Fruit fly (Drosophila melanogaster) whole organism, embryonic: ENCODE results near the gene Rassf.

ENCODE experiments used
- Atf-2 ChIP-seq: fragments of 200-800 bp; sonication (Bioruptor generic); optimal IDR thresholded peaks from 2 replicates; lab custom pipeline; 2016; ENCODE audit warnings: missing biosample characterization, missing genetic modification characterization
- B-H1 ChIP-seq: fragments of 200-800 bp; sonication (Bioruptor generic); IDR thresholded peaks from 3 replicates; pipeline ENCODE4 v1.3.6; 2022; ENCODE audit warnings: missing biosample characterization, missing genetic modification characterization
- Blimp-1 ChIP-seq: fragments of 200-800 bp; sonication (Bioruptor generic); optimal IDR thresholded peaks from 3 replicates; lab custom pipeline; 2018; ENCODE audit warnings: missing biosample characterization, missing genetic modification characterization, mild to moderate bottlenecking, moderate library complexity, missing genetic modification reagents
- CG10543 ChIP-seq: fragments of 200-800 bp; sonication (Bioruptor generic); optimal IDR thresholded peaks from 3 replicates; lab custom pipeline; 2017; ENCODE audit warnings: missing biosample characterization, mild to moderate bottlenecking, missing genetic modification characterization, moderate library complexity
- CG11723 ChIP-seq: fragments of 200-800 bp; sonication (Bioruptor generic); optimal IDR thresholded peaks from 2 replicates; lab custom pipeline; 2017; ENCODE audit warnings: missing biosample characterization, mild to moderate bottlenecking, missing genetic modification characterization
- CG12155 ChIP-seq: fragments of 200-800 bp; sonication (Bioruptor generic); optimal IDR thresholded peaks from 3 replicates; lab custom pipeline; 2016; ENCODE audit warnings: missing biosample characterization, missing genetic modification characterization
- CG12236 ChIP-seq: fragments of 200-800 bp; sonication (Bioruptor generic); optimal IDR thresholded peaks from 2 replicates; lab custom pipeline; 2016; ENCODE audit warnings: missing biosample characterization, missing genetic modification characterization
- CG13624 ChIP-seq: fragments of 200-800 bp; sonication (Bioruptor generic); optimal IDR thresholded peaks from 2 replicates; lab custom pipeline; 2016; ENCODE audit warnings: missing biosample characterization, missing genetic modification characterization
- CG14710 ChIP-seq: fragments of 200-800 bp; sonication (Bioruptor generic); optimal IDR thresholded peaks from 3 replicates; lab custom pipeline; 2019; ENCODE audit warnings: missing biosample characterization, mild to moderate bottlenecking, missing genetic modification characterization, moderate library complexity
- CG17328 ChIP-seq: fragments of 200-800 bp; sonication (Bioruptor generic); IDR thresholded peaks from 2 replicates; pipeline ENCODE4 v1.3.6; 2022; ENCODE audit warnings: missing biosample characterization, missing genetic modification characterization
- CG17359 ChIP-seq: fragments of 200-800 bp; sonication (Bioruptor generic); optimal IDR thresholded peaks from 3 replicates; lab custom pipeline; 2018; ENCODE audit warnings: missing biosample characterization, mild to moderate bottlenecking, missing genetic modification characterization, moderate library complexity
- CG1832 ChIP-seq: fragments of 200-800 bp; sonication (Bioruptor generic); optimal IDR thresholded peaks from 2 replicates; lab custom pipeline; 2017; ENCODE audit warnings: missing biosample characterization, mild to moderate bottlenecking, missing genetic modification characterization, inconsistent platforms
- CG2120 ChIP-seq: fragments of 200-800 bp; sonication (Bioruptor generic); optimal IDR thresholded peaks from 3 replicates; lab custom pipeline; 2016; ENCODE audit warnings: missing biosample characterization, missing genetic modification characterization
- CG2202 ChIP-seq: fragments of 200-800 bp; sonication (Bioruptor generic); optimal IDR thresholded peaks from 2 replicates; lab custom pipeline; 2018; ENCODE audit warnings: missing biosample characterization, mild to moderate bottlenecking, missing genetic modification characterization
- CG30431 ChIP-seq: fragments of 200-800 bp; sonication (Bioruptor generic); optimal IDR thresholded peaks from 2 replicates; lab custom pipeline; 2017; ENCODE audit warnings: missing biosample characterization, missing genetic modification characterization
- CG31441 ChIP-seq: fragments of 200-800 bp; sonication (Bioruptor generic); IDR thresholded peaks from 2 replicates; pipeline ENCODE4 v1.3.6; 2022; ENCODE audit warnings: missing biosample characterization, missing genetic modification characterization
- CG32767 ChIP-seq: fragments of 200-800 bp; sonication (Bioruptor generic); IDR thresholded peaks from 2 replicates; pipeline ENCODE4 v1.3.6; 2022; ENCODE audit warnings: missing biosample characterization, missing genetic modification characterization
- CG5180 ChIP-seq: fragments of 200-800 bp; sonication (Bioruptor generic); optimal IDR thresholded peaks from 3 replicates; lab custom pipeline; 2017; ENCODE audit warnings: missing biosample characterization, missing genetic modification characterization, mild to moderate bottlenecking, moderate library complexity, missing genetic modification reagents
- CG6272 ChIP-seq: fragments of 200-800 bp; sonication (Bioruptor generic); IDR thresholded peaks from 2 replicates; pipeline ENCODE4 v1.3.6; 2022; ENCODE audit warnings: missing biosample characterization, missing genetic modification characterization
- CG6765 ChIP-seq: fragments of 200-800 bp; sonication (Bioruptor generic); optimal IDR thresholded peaks from 3 replicates; lab custom pipeline; 2017; ENCODE audit warnings: missing biosample characterization, mild to moderate bottlenecking, missing genetic modification characterization
- CG8388 ChIP-seq: fragments of 200-800 bp; sonication (Bioruptor generic); optimal IDR thresholded peaks from 2 replicates; lab custom pipeline; 2019; ENCODE audit warnings: missing biosample characterization, mild to moderate bottlenecking, missing genetic modification characterization, moderate library complexity
- CG9437 ChIP-seq: fragments of 200-800 bp; sonication (Bioruptor generic); optimal IDR thresholded peaks from 2 replicates; lab custom pipeline; 2018; ENCODE audit warnings: missing biosample characterization, mild to moderate bottlenecking, missing genetic modification characterization
- CG9932 ChIP-seq: fragments of 200-800 bp; sonication (Bioruptor generic); IDR thresholded peaks from 2 replicates; pipeline ENCODE4 v1.3.6; 2022; ENCODE audit warnings: missing biosample characterization, missing genetic modification characterization
- Doc2 ChIP-seq: fragments of 200-800 bp; sonication (Bioruptor generic); IDR thresholded peaks from 2 replicates; pipeline ENCODE4 v1.3.6; 2022; ENCODE audit warnings: missing biosample characterization, missing genetic modification characterization
- H2.0 ChIP-seq: fragments of 200-800 bp; sonication (Bioruptor generic); IDR thresholded peaks from 2 replicates; pipeline ENCODE4 v1.3.6; 2022; ENCODE audit warnings: missing biosample characterization, missing genetic modification characterization
- NFAT ChIP-seq: fragments of 200-800 bp; sonication (Bioruptor generic); IDR thresholded peaks from 2 replicates; pipeline ENCODE4 v1.3.6; 2022; ENCODE audit warnings: missing biosample characterization, missing genetic modification characterization
- NK7.1 ChIP-seq: fragments of 200-800 bp; sonication (Bioruptor generic); optimal IDR thresholded peaks from 3 replicates; lab custom pipeline; 2016; ENCODE audit warnings: missing biosample characterization, missing genetic modification characterization
- Six4 ChIP-seq: fragments of 200-800 bp; sonication (Bioruptor generic); optimal IDR thresholded peaks from 2 replicates; lab custom pipeline; 2016; ENCODE audit warnings: missing biosample characterization, missing genetic modification characterization
- Xrp1 ChIP-seq: fragments of 200-800 bp; sonication (Bioruptor generic); IDR thresholded peaks from 2 replicates; pipeline ENCODE4 v1.3.6; 2022; ENCODE audit warnings: missing biosample characterization, missing genetic modification characterization
- YL-1 ChIP-seq: fragments of 200-800 bp; sonication (Bioruptor generic); optimal IDR thresholded peaks from 3 replicates; lab custom pipeline; 2017; ENCODE audit warnings: missing biosample characterization, mild to moderate bottlenecking, missing genetic modification characterization
- amos ChIP-seq: fragments of 200-800 bp; sonication (Bioruptor generic); IDR thresholded peaks from 2 replicates; pipeline ENCODE4 v1.3.6; 2022; ENCODE audit warnings: missing biosample characterization, missing genetic modification characterization; ENCODE audit not compliant: partially characterized antibody
- aop ChIP-seq: fragments of 200-800 bp; sonication (Bioruptor generic); IDR thresholded peaks from 2 replicates; pipeline ENCODE4 v1.3.6; 2022; ENCODE audit warnings: missing biosample characterization, missing genetic modification characterization
- bab2 ChIP-seq: fragments of 200-800 bp; sonication (Bioruptor generic); optimal IDR thresholded peaks from 2 replicates; lab custom pipeline; 2016; ENCODE audit warnings: missing biosample characterization, missing genetic modification characterization
- chinmo ChIP-seq: fragments of 200-800 bp; sonication (Bioruptor generic); IDR thresholded peaks from 4 replicates; pipeline ENCODE4 v1.3.6; 2022; ENCODE audit warnings: missing biosample characterization, missing genetic modification characterization; ENCODE audit not compliant: partially characterized antibody
- ci ChIP-seq: fragments of 200-800 bp; sonication (Bioruptor generic); IDR thresholded peaks from 3 replicates; pipeline ENCODE4 v1.3.6; 2022; ENCODE audit warnings: missing biosample characterization, missing genetic modification characterization
- crol ChIP-seq: fragments of 200-800 bp; sonication (Bioruptor generic); IDR thresholded peaks from 2 replicates; pipeline ENCODE4 v1.3.6; 2022; ENCODE audit warnings: missing biosample characterization, missing genetic modification characterization
- fd96Cb ChIP-seq: fragments of 200-800 bp; sonication (Bioruptor generic); optimal IDR thresholded peaks from 2 replicates; lab custom pipeline; 2018; ENCODE audit warnings: missing biosample characterization, mild to moderate bottlenecking, missing genetic modification characterization, moderate library complexity
- gsb-n ChIP-seq: fragments of 200-800 bp; sonication (Bioruptor generic); optimal IDR thresholded peaks from 3 replicates; lab custom pipeline; 2018; ENCODE audit warnings: missing biosample characterization, mild to moderate bottlenecking, missing genetic modification characterization
- her ChIP-seq: fragments of 200-800 bp; sonication (Bioruptor generic); optimal IDR thresholded peaks from 2 replicates; lab custom pipeline; 2016; ENCODE audit warnings: missing biosample characterization, missing genetic modification characterization
- luna ChIP-seq: fragments of 200-800 bp; sonication (Bioruptor generic); optimal IDR thresholded peaks from 2 replicates; lab custom pipeline; 2016; ENCODE audit warnings: missing biosample characterization, missing genetic modification characterization
- oc ChIP-seq: fragments of 200-800 bp; sonication (Bioruptor generic); optimal IDR thresholded peaks from 2 replicates; lab custom pipeline; 2018; ENCODE audit warnings: missing biosample characterization, mild to moderate bottlenecking, missing genetic modification characterization, moderate library complexity
- peb ChIP-seq: fragments of 200-800 bp; sonication (Bioruptor generic); IDR thresholded peaks from 2 replicates; pipeline ENCODE4 v1.3.6; 2022; ENCODE audit warnings: missing biosample characterization, missing genetic modification characterization
- rib ChIP-seq: fragments of 200-800 bp; sonication (Bioruptor generic); IDR thresholded peaks from 2 replicates; pipeline ENCODE4 v1.3.6; 2022; ENCODE audit warnings: missing biosample characterization, missing genetic modification characterization
- salm ChIP-seq: fragments of 200-800 bp; sonication (Bioruptor generic); optimal IDR thresholded peaks from 2 replicates; lab custom pipeline; 2018; ENCODE audit warnings: missing biosample characterization, mild to moderate bottlenecking, missing genetic modification characterization
- scrt ChIP-seq: fragments of 200-800 bp; sonication (Bioruptor generic); optimal IDR thresholded peaks from 2 replicates; lab custom pipeline; 2018; ENCODE audit warnings: missing biosample characterization, mild to moderate bottlenecking, missing genetic modification characterization, moderate library complexity
- sisA ChIP-seq: fragments of 200-800 bp; sonication (Bioruptor generic); IDR thresholded peaks from 2 replicates; pipeline ENCODE4 v1.3.6; 2022; ENCODE audit warnings: missing biosample characterization, missing genetic modification characterization
- sqz ChIP-seq: fragments of 200-800 bp; sonication (Bioruptor generic); optimal IDR thresholded peaks from 3 replicates; lab custom pipeline; 2018; ENCODE audit warnings: missing biosample characterization, mild to moderate bottlenecking, missing genetic modification characterization
- sr ChIP-seq: fragments of 200-800 bp; sonication (Bioruptor generic); IDR thresholded peaks from 3 replicates; pipeline ENCODE4 v1.3.6; 2022; ENCODE audit warnings: missing biosample characterization, missing genetic modification characterization
- tup ChIP-seq: fragments of 200-800 bp; sonication (Bioruptor generic); optimal IDR thresholded peaks from 2 replicates; lab custom pipeline; 2016; ENCODE audit warnings: missing biosample characterization, mild to moderate bottlenecking, missing genetic modification characterization, moderate library complexity
- twi ChIP-seq: fragments of 200-800 bp; optimal IDR thresholded peaks from 2 replicates; lab custom pipeline; 2019; ENCODE audit warnings: missing biosample characterization, mild to moderate bottlenecking, missing genetic modification characterization, moderate library complexity
- vvl ChIP-seq: fragments of 200-800 bp; sonication (Bioruptor generic); IDR thresholded peaks from 2 replicates; pipeline ENCODE4 v1.3.6; 2022; ENCODE audit warnings: missing biosample characterization, missing genetic modification characterization
- zen2 ChIP-seq: fragments of 200-800 bp; sonication (Bioruptor generic); IDR thresholded peaks from 3 replicates; pipeline ENCODE4 v1.3.6; 2022; ENCODE audit warnings: missing biosample characterization, missing genetic modification characterization; ENCODE audit not compliant: partially characterized antibody

The Rassf gene

dm6 chr3R:23134690-23135089 is 17.0 kb upstream of the Rassf start (continued):
- TF ChIP-seq vvl (GFP tag; lab: Robert Waterston, UW) (peak; percentile 27; the same call in 1 of the 2 replicates), CG2202 (tag; lab: Kevin White, UChicago) (no peak), ci (peak; percentile 48; the same call in 1 of the 3 replicates), CG8388 (GFP tag; lab: Kevin White, UChicago) (no peak), Six4 (GFP tag; lab: Kevin White, UChicago) (no peak), CG12155 (no peak), Xrp1 (GFP tag; lab: Robert Waterston, UW) (peak; percentile 42; the same call in 1 of the 2 replicates), CG6272 (GFP tag; lab: Robert Waterston, UW) (no peak), fd96Cb (tag; lab: Kevin White, UChicago) (no peak), CG30431 (GFP tag; lab: Kevin White, UChicago) (no peak), rib (GFP tag; lab: Robert Waterston, UW) (no peak), her (GFP tag; lab: Kevin White, UChicago) (no peak), salm (no peak), CG13624 (GFP tag; lab: Kevin White, UChicago) (no peak), amos (no peak), CG1832 (no peak), CG6765 (no peak), CG31441 (GFP tag; lab: Robert Waterston, UW) (0 out of 2 replicates have a peak, but pooled peaks have one; percentile 13), bab2 (GFP tag; lab: Kevin White, UChicago) (peak; percentile 4), aop (GFP tag; lab: Robert Waterston, UW) (no peak), CG11723 (GFP tag; lab: Kevin White, UChicago) (no peak), scrt (GFP tag; lab: Kevin White, UChicago) (no peak), NFAT (GFP tag; lab: Robert Waterston, UW) (no peak), twi (tag; lab: Kevin White, UChicago) (no peak), NK7.1 (GFP tag; lab: Kevin White, UChicago) (no peak), B-H1 (GFP tag; lab: Robert Waterston, UW) (no peak), CG32767 (GFP tag; lab: Robert Waterston, UW) (peak; percentile 32; the same call in 1 of the 2 replicates), luna (no peak), H2.0 (GFP tag; lab: Robert Waterston, UW) (no peak), Blimp-1 (GFP tag; lab: Kevin White, UChicago) (no peak), tup (GFP tag; lab: Kevin White, UChicago) (no peak), crol (no peak), gsb-n (tag; lab: Kevin White, UChicago) (no peak), CG10543 (GFP tag; lab: Kevin White, UChicago) (peak; percentile 20), sr (GFP tag; lab: Robert Waterston, UW) (no peak), CG17359 (tag; lab: Kevin White, UChicago) (peak; percentile 16), CG9437 (GFP tag; lab: Kevin White, UChicago) (no peak), chinmo (GFP tag; lab: Robert Waterston, UW) (no peak), peb (GFP tag; lab: Robert Waterston, UW) (no peak), CG5180 (GFP tag; lab: Kevin White, UChicago) (peak; percentile 34), sisA (GFP tag; lab: Robert Waterston, UW) (no peak), CG12236 (GFP tag; lab: Kevin White, UChicago) (no peak), oc (tag; lab: Kevin White, UChicago) (no peak), CG9932 (no peak), zen2 (GFP tag; lab: Robert Waterston, UW) (no peak), YL-1 (GFP tag; lab: Kevin White, UChicago) (no peak), Atf-2 (no peak), CG14710 (tag; lab: Kevin White, UChicago) (no peak), CG17328 (GFP tag; lab: Robert Waterston, UW) (no peak), Doc2 (no peak), sqz (GFP tag; lab: Kevin White, UChicago) (no peak), CG2120 (GFP tag; lab: Kevin White, UChicago) (no peak)
